Fruit fly (Drosophila melanogaster): ENCODE data around the gene Rpt2.
A peak's percentile ranks its signal among the peaks of the same experiment; 100 is the strongest.

Gene Rpt2

dm6 chr3R:23931095-23931728, at the start of gene Rpt2, which contains the start of gene CG13599:
Gene Rpt2, minus strand, starts transcription at chr3R:23931558.
Gene CG13599, plus strand, starts transcription at chr3R:23931639.
- TF ChIP-seq Nf-YC (tag; optimal IDR thresholded peaks at IDR 0.05) (peak; percentile 24), mirr (GFP tag; optimal IDR thresholded peaks at IDR 0.05) (no peak), CG17612 (GFP tag; IDR thresholded peaks at IDR 0.05) (no peak), chif (GFP tag; optimal IDR thresholded peaks at IDR 0.05) (no peak), sd (tag; optimal IDR thresholded peaks at IDR 0.05) (peak; percentile 10), CG14014 (GFP tag; IDR thresholded peaks at IDR 0.05) (no peak), unpg (GFP tag; optimal IDR thresholded peaks at IDR 0.05) (no peak), CG14710 (tag; optimal IDR thresholded peaks at IDR 0.05) (peak; percentile 84), Doc3 (GFP tag; IDR thresholded peaks at IDR 0.05; ENCODE audit: partially characterized antibody) (peak; percentile 40; the same call in 1 of the 3 replicates), Sin3A (optimal IDR thresholded peaks at IDR 0.05) (peak; percentile 66), Hey (tag; optimal IDR thresholded peaks at IDR 0.05) (no peak), Hmr (GFP tag; optimal IDR thresholded peaks at IDR 0.05) (no peak), lola (GFP tag; optimal IDR thresholded peaks at IDR 0.05) (peak in 1 of 3 experiments; percentile 22), kah (GFP tag; optimal IDR thresholded peaks at IDR 0.05) (no peak), CG30431 (GFP tag; optimal IDR thresholded peaks at IDR 0.05) (no peak), CG43689 (GFP tag; IDR thresholded peaks at IDR 0.05) (no peak), CG12391 (tag; optimal IDR thresholded peaks at IDR 0.05) (peak; percentile 63), CG10366 (GFP tag; IDR thresholded peaks at IDR 0.05) (no peak), CG10267 (tag; optimal IDR thresholded peaks at IDR 0.05) (peak; percentile 69), aop (GFP tag; IDR thresholded peaks at IDR 0.05) (no peak), CG17361 (GFP tag; IDR thresholded peaks at IDR 0.05) (peak; percentile 41; the same call in 1 of the 3 replicates), CoRest (tag; optimal IDR thresholded peaks at IDR 0.05) (peak; percentile 41), Gsc (GFP tag; IDR thresholded peaks at IDR 0.05) (no peak), CG34376 (GFP tag; optimal IDR thresholded peaks at IDR 0.05) (peak; percentile 9), Ets97D (GFP tag; optimal IDR thresholded peaks at IDR 0.05) (peak; percentile 69), sens (GFP tag) (peak; percentile 12), usp (GFP tag; optimal IDR thresholded peaks at IDR 0.05) (no peak), Bdp1 (GFP tag; optimal IDR thresholded peaks at IDR 0.05) (no peak), Lpt (GFP tag; optimal IDR thresholded peaks at IDR 0.05) (no peak), chinmo (GFP tag; IDR thresholded peaks at IDR 0.05; ENCODE audit: partially characterized antibody) (0 out of 4 replicates have a peak, but pooled peaks have one; percentile 14), nerfin-1 (tag; optimal IDR thresholded peaks at IDR 0.05) (peak; percentile 5), so (GFP tag; IDR thresholded peaks at IDR 0.05) (no peak), gfzf (GFP tag; optimal IDR thresholded peaks at IDR 0.05) (peak; percentile 52), Dp (GFP tag; optimal IDR thresholded peaks at IDR 0.05) (peak; percentile 85), Scr (GFP tag; IDR thresholded peaks at IDR 0.05; ENCODE audit: partially characterized antibody) (peak; percentile 60), CG1603 (tag; optimal IDR thresholded peaks at IDR 0.05) (peak; percentile 26), abd-A (tag; optimal IDR thresholded peaks at IDR 0.05) (no peak), phol (tag; optimal IDR thresholded peaks at IDR 0.05) (peak; percentile 58), Hr39 (optimal IDR thresholded peaks at IDR 0.05) (no peak), CG42726 (GFP tag; IDR thresholded peaks at IDR 0.05; ENCODE audit: partially characterized antibody) (no peak), NC2β (GFP tag; optimal IDR thresholded peaks at IDR 0.05) (peak; percentile 14), CG12659 (GFP tag; optimal IDR thresholded peaks at IDR 0.05) (peak; percentile 70), sr (GFP tag; IDR thresholded peaks at IDR 0.05) (no peak), CG12155 (GFP tag; optimal IDR thresholded peaks at IDR 0.05) (peak; percentile 14), emc (GFP tag; optimal IDR thresholded peaks at IDR 0.05) (no peak), row (GFP tag; IDR thresholded peaks at IDR 0.05) (peak; percentile 50; the same call in 2 of the 3 replicates), ind (GFP tag; optimal IDR thresholded peaks at IDR 0.05) (no peak), sna (GFP tag; IDR thresholded peaks at IDR 0.05; ENCODE audit: partially characterized antibody) (no peak), Bteb2 (GFP tag; optimal IDR thresholded peaks at IDR 0.05) (peak; percentile 10), CG17385 (GFP tag; optimal IDR thresholded peaks at IDR 0.05) (peak; percentile 27)

Data from whole organism, embryonic.